Fruit fly (Drosophila melanogaster) whole organism, embryonic: Measurements from ENCODE around the gene SIFaR.

Experiments used
- Atf-2 ChIP-seq: fragments of 200-800 bp; sonication (Bioruptor generic); optimal IDR thresholded peaks from 2 replicates; lab custom pipeline; 2016; ENCODE audit warnings: missing biosample characterization, missing genetic modification characterization
- Blimp-1 ChIP-seq: fragments of 200-800 bp; sonication (Bioruptor generic); optimal IDR thresholded peaks from 3 replicates; lab custom pipeline; 2018; ENCODE audit warnings: missing biosample characterization, missing genetic modification characterization, mild to moderate bottlenecking, moderate library complexity, missing genetic modification reagents
- CG12299 ChIP-seq: fragments of 200-800 bp; sonication (Bioruptor generic); optimal IDR thresholded peaks from 2 replicates; lab custom pipeline; 2018; ENCODE audit warnings: missing biosample characterization, mild to moderate bottlenecking, missing genetic modification characterization
- CG12659 ChIP-seq: fragments of 200-800 bp; sonication (Bioruptor generic); optimal IDR thresholded peaks from 3 replicates; lab custom pipeline; 2017; ENCODE audit warnings: mild to moderate bottlenecking, missing biosample characterization, missing genetic modification reagents, missing genetic modification characterization
- CG13296 ChIP-seq: fragments of 200-800 bp; sonication (Bioruptor generic); optimal IDR thresholded peaks from 3 replicates; lab custom pipeline; 2018; ENCODE audit warnings: missing biosample characterization, mild to moderate bottlenecking, missing genetic modification characterization
- CG16815 ChIP-seq: fragments of 200-800 bp; sonication (Bioruptor generic); optimal IDR thresholded peaks from 3 replicates; lab custom pipeline; 2017; ENCODE audit warnings: missing biosample characterization, mild to moderate bottlenecking, missing genetic modification characterization
- CG16863 ChIP-seq: fragments of 200-800 bp; sonication (Bioruptor generic); optimal IDR thresholded peaks from 3 replicates; lab custom pipeline; 2016; ENCODE audit warnings: missing biosample characterization, missing genetic modification characterization
- CG17359 ChIP-seq: fragments of 200-800 bp; sonication (Bioruptor generic); optimal IDR thresholded peaks from 3 replicates; lab custom pipeline; 2018; ENCODE audit warnings: missing biosample characterization, mild to moderate bottlenecking, missing genetic modification characterization, moderate library complexity
- CG1832 ChIP-seq: fragments of 200-800 bp; sonication (Bioruptor generic); optimal IDR thresholded peaks from 2 replicates; lab custom pipeline; 2017; ENCODE audit warnings: missing biosample characterization, mild to moderate bottlenecking, missing genetic modification characterization, inconsistent platforms
- CG2678 ChIP-seq: fragments of 200-800 bp; sonication (Bioruptor generic); optimal IDR thresholded peaks from 3 replicates; lab custom pipeline; 2019; ENCODE audit warnings: missing biosample characterization, mild to moderate bottlenecking, missing genetic modification characterization, moderate library complexity
- CG2889 ChIP-seq: fragments of 200-800 bp; sonication (Bioruptor generic); IDR thresholded peaks from 3 replicates; pipeline ENCODE4 v1.3.6; 2022; ENCODE audit warnings: missing biosample characterization, missing genetic modification characterization
- CG42726 ChIP-seq: fragments of 200-800 bp; sonication (Bioruptor generic); IDR thresholded peaks from 2 replicates; pipeline ENCODE4 v1.3.6; 2022; ENCODE audit warnings: missing biosample characterization, missing genetic modification characterization; ENCODE audit not compliant: partially characterized antibody
- CG4820 ChIP-seq: fragments of 200-800 bp; sonication (Bioruptor generic); optimal IDR thresholded peaks from 3 replicates; lab custom pipeline; 2016; ENCODE audit warnings: missing biosample characterization, missing genetic modification characterization
- CG6175 ChIP-seq: fragments of 200-800 bp; sonication (Bioruptor generic); IDR thresholded peaks from 3 replicates; pipeline ENCODE4 v1.3.6; 2022; ENCODE audit warnings: missing biosample characterization, missing genetic modification characterization
- CG9727 ChIP-seq: fragments of 200-800 bp; sonication (Bioruptor generic); optimal IDR thresholded peaks from 3 replicates; lab custom pipeline; 2017; ENCODE audit warnings: missing biosample characterization, mild to moderate bottlenecking, missing genetic modification characterization
- CG9817 ChIP-seq: fragments of 200-800 bp; sonication (Bioruptor generic); optimal IDR thresholded peaks from 2 replicates; lab custom pipeline; 2018; ENCODE audit warnings: missing biosample characterization, mild to moderate bottlenecking, missing genetic modification characterization, moderate library complexity
- CrebB ChIP-seq: fragments of 200-800 bp; sonication (Bioruptor generic); optimal IDR thresholded peaks from 3 replicates; lab custom pipeline; 2018; ENCODE audit warnings: missing biosample characterization, mild to moderate bottlenecking, missing genetic modification characterization
- Dp ChIP-seq: fragments of 200-800 bp; sonication (Bioruptor generic); optimal IDR thresholded peaks from 2 replicates; lab custom pipeline; 2018; ENCODE audit warnings: missing biosample characterization, mild to moderate bottlenecking, missing genetic modification characterization, moderate library complexity
- Drgx ChIP-seq: fragments of 200-800 bp; sonication (Bioruptor generic); IDR thresholded peaks from 2 replicates; pipeline ENCODE4 v1.3.6; 2022; ENCODE audit warnings: missing biosample characterization, missing genetic modification characterization
- Fer1 ChIP-seq: fragments of 200-800 bp; sonication (Bioruptor generic); optimal IDR thresholded peaks from 2 replicates; lab custom pipeline; 2017; ENCODE audit warnings: missing biosample characterization, mild to moderate bottlenecking, missing genetic modification characterization
- HLH4C ChIP-seq: fragments of 200-800 bp; sonication (Bioruptor generic); IDR thresholded peaks from 3 replicates; pipeline ENCODE4 v1.3.6; 2022; ENCODE audit warnings: missing biosample characterization, missing genetic modification characterization; ENCODE audit not compliant: partially characterized antibody
- Hr3 ChIP-seq: fragments of 200-800 bp; sonication (Bioruptor generic); optimal IDR thresholded peaks from 3 replicates; lab custom pipeline; 2016; ENCODE audit warnings: missing biosample characterization, missing genetic modification characterization
- Hsf ChIP-seq: fragments of 200-800 bp; sonication (Bioruptor generic); optimal IDR thresholded peaks from 3 replicates; lab custom pipeline; 2016; ENCODE audit warnings: missing biosample characterization, missing genetic modification characterization
- MTF-1 ChIP-seq: fragments of 200-800 bp; sonication (Bioruptor generic); optimal IDR thresholded peaks from 2 replicates; lab custom pipeline; 2018; ENCODE audit warnings: missing biosample characterization, mild to moderate bottlenecking, missing genetic modification characterization, borderline replicate concordance
- Med ChIP-seq: fragments of 200-800 bp; sonication (Bioruptor generic); peaks from one replicate; lab custom pipeline; 2016; ENCODE audit warnings: missing biosample characterization, missing genetic modification characterization, mild to moderate bottlenecking, inconsistent platforms, moderate library complexity
- Rx ChIP-seq: fragments of 200-800 bp; sonication (Bioruptor generic); IDR thresholded peaks from 2 replicates; pipeline ENCODE4 v1.3.6; 2022; ENCODE audit warnings: missing biosample characterization, missing genetic modification characterization
- Scr ChIP-seq: fragments of 200-800 bp; sonication (Bioruptor generic); IDR thresholded peaks from 2 replicates; pipeline ENCODE4 v1.3.6; 2022; ENCODE audit warnings: missing biosample characterization, missing genetic modification characterization; ENCODE audit not compliant: partially characterized antibody
- Sox102F ChIP-seq: fragments of 200-800 bp; sonication (Bioruptor generic); optimal IDR thresholded peaks from 2 replicates; lab custom pipeline; 2018; ENCODE audit warnings: missing biosample characterization, mild to moderate bottlenecking, missing genetic modification characterization, moderate library complexity
- Spps ChIP-seq: fragments of 200-800 bp; sonication (Bioruptor generic); optimal IDR thresholded peaks from 2 replicates; lab custom pipeline; 2018; ENCODE audit warnings: missing biosample characterization, mild to moderate bottlenecking, missing genetic modification characterization
- Sry-δ ChIP-seq: fragments of 200-800 bp; sonication (Bioruptor generic); optimal IDR thresholded peaks from 2 replicates; lab custom pipeline; 2016; ENCODE audit warnings: missing biosample characterization, missing genetic modification characterization
- Trl ChIP-seq, 3 experiments: fragments of >200 bp in 2 of 3; fragments of 200-800 bp in 1 of 3; sonication (Bioruptor generic) in 1 of 3; optimal IDR thresholded peaks; 2 replicates in 1 of 3; 3 replicates in 2 of 3; lab custom pipeline; 2016 to 2017; ENCODE audit warnings: missing biosample characterization in 1 of 3, missing genetic modification characterization in 1 of 3
- ap ChIP-seq: fragments of 200-800 bp; sonication (Bioruptor generic); IDR thresholded peaks from 2 replicates; pipeline ENCODE4 v1.3.6; 2022; ENCODE audit warnings: missing biosample characterization, missing genetic modification characterization
- bcd ChIP-seq: fragments of 200-800 bp; sonication (Bioruptor generic); optimal IDR thresholded peaks from 2 replicates; lab custom pipeline; 2017; ENCODE audit warnings: missing biosample characterization, mild to moderate bottlenecking, missing genetic modification characterization
- caup ChIP-seq: fragments of 200-800 bp; sonication (Bioruptor generic); optimal IDR thresholded peaks from 3 replicates; lab custom pipeline; 2017; ENCODE audit warnings: missing biosample characterization, mild to moderate bottlenecking, missing genetic modification characterization, moderate library complexity; ENCODE audit not compliant: severe bottlenecking
- chn ChIP-seq: fragments of 200-800 bp; sonication (Bioruptor generic); optimal IDR thresholded peaks from 2 replicates; lab custom pipeline; 2016; ENCODE audit warnings: missing biosample characterization, missing genetic modification characterization
- dmrt11E ChIP-seq: fragments of 200-800 bp; sonication (Bioruptor generic); optimal IDR thresholded peaks from 3 replicates; lab custom pipeline; 2018; ENCODE audit warnings: missing biosample characterization, mild to moderate bottlenecking, missing genetic modification characterization, moderate library complexity
- gcm ChIP-seq: fragments of 200-800 bp; sonication (Bioruptor generic); optimal IDR thresholded peaks from 2 replicates; lab custom pipeline; 2019; ENCODE audit warnings: missing biosample characterization, mild to moderate bottlenecking, missing genetic modification characterization, moderate library complexity
- grau ChIP-seq: fragments of 200-800 bp; optimal IDR thresholded peaks from 3 replicates; lab custom pipeline; 2019; ENCODE audit warnings: missing biosample characterization, mild to moderate bottlenecking, missing genetic modification characterization, moderate library complexity
- nerfin-1 ChIP-seq: fragments of 200-800 bp; sonication (Bioruptor generic); optimal IDR thresholded peaks from 3 replicates; lab custom pipeline; 2019; ENCODE audit warnings: missing biosample characterization, mild to moderate bottlenecking, missing genetic modification characterization, moderate library complexity
- odd ChIP-seq: fragments of 200-800 bp; sonication (Bioruptor generic); optimal IDR thresholded peaks from 2 replicates; lab custom pipeline; 2017; ENCODE audit warnings: missing biosample characterization, mild to moderate bottlenecking, missing genetic modification characterization
- otp ChIP-seq: fragments of 200-800 bp; sonication (Bioruptor generic); IDR thresholded peaks from 3 replicates; pipeline ENCODE4, ENCODE4 v1.3.6; 2022; ENCODE audit warnings: missing biosample characterization, missing genetic modification characterization
- pita ChIP-seq: fragments of 200-800 bp; sonication (Bioruptor generic); optimal IDR thresholded peaks from 2 replicates; lab custom pipeline; 2017; ENCODE audit warnings: missing biosample characterization, mild to moderate bottlenecking, missing genetic modification characterization
- pnt ChIP-seq: fragments of 200-800 bp; sonication (Bioruptor generic); optimal IDR thresholded peaks from 3 replicates; lab custom pipeline; 2016; ENCODE audit warnings: missing biosample characterization, missing genetic modification characterization
- pros ChIP-seq: fragments of 200-800 bp; sonication (Bioruptor generic); optimal IDR thresholded peaks from 3 replicates; lab custom pipeline; 2019; ENCODE audit warnings: missing biosample characterization, mild to moderate bottlenecking, missing genetic modification characterization, moderate library complexity
- sd ChIP-seq: fragments of 200-800 bp; sonication (Bioruptor generic); optimal IDR thresholded peaks from 3 replicates; lab custom pipeline; 2018; ENCODE audit warnings: missing biosample characterization, mild to moderate bottlenecking, missing genetic modification characterization, moderate library complexity
- unpg ChIP-seq: fragments of 200-800 bp; sonication (Bioruptor generic); optimal IDR thresholded peaks from 3 replicates; lab custom pipeline; 2018; ENCODE audit warnings: missing biosample characterization, mild to moderate bottlenecking, missing genetic modification characterization, moderate library complexity
- yki ChIP-seq: fragments of >200 bp; optimal IDR thresholded peaks from 3 replicates; lab custom pipeline; 2018
- zen ChIP-seq: fragments of 200-800 bp; sonication (Bioruptor generic); optimal IDR thresholded peaks from 3 replicates; lab custom pipeline; 2018; ENCODE audit warnings: missing biosample characterization, mild to moderate bottlenecking, missing genetic modification characterization, moderate library complexity
- zfh2 ChIP-seq: fragments of 200-800 bp; sonication (Bioruptor generic); optimal IDR thresholded peaks from 2 replicates; lab custom pipeline; 2016; ENCODE audit warnings: missing biosample characterization, missing genetic modification characterization

Gene SIFaR

dm6 chr3R:21330542-21330941 lies 36.7 kb upstream of the SIFaR start (continued):
- TF ChIP-seq odd (GFP tag; lab: Kevin White, UChicago) (peak; percentile 19), CG2889 (0 out of 3 replicates have a peak, but pooled peaks have one; percentile 37), zen (peak; percentile 63), CG6175 (GFP tag; lab: Robert Waterston, UW) (0 out of 3 replicates have a peak, but pooled peaks have one; percentile 20), CG16863 (GFP tag; lab: Kevin White, UChicago) (peak; percentile 39), Sry-δ (GFP tag; lab: Kevin White, UChicago) (peak; percentile 19), CG13296 (GFP tag; lab: Kevin White, UChicago) (peak; percentile 54), Drgx (GFP tag; lab: Robert Waterston, UW) (0 out of 2 replicates have a peak, but pooled peaks have one; percentile 29), CG16815 (GFP tag; lab: Kevin White, UChicago) (peak; percentile 27), sd (no peak), Atf-2 (peak; percentile 34), chn (GFP tag; lab: Kevin White, UChicago) (peak; percentile 54), gcm (peak; percentile 70), Hr3 (GFP tag; lab: Kevin White, UChicago) (peak; percentile 24), Dp (GFP tag; lab: Kevin White, UChicago) (no peak), MTF-1 (peak; percentile 30), Rx (no peak), CG9817 (tag; lab: Kevin White, UChicago) (peak; percentile 47), Med (GFP tag; lab: Kevin White, UChicago) (peak; percentile 91), CG42726 (GFP tag; lab: Robert Waterston, UW) (no peak), HLH4C (GFP tag; lab: Robert Waterston, UW) (no peak), CG12299 (tag; lab: Kevin White, UChicago) (peak; percentile 58), grau (tag; lab: Kevin White, UChicago) (peak; percentile 72), ap (peak; percentile 61; the same call in 1 of the 2 replicates), CG1832 (GFP tag; lab: Kevin White, UChicago) (no peak), bcd (peak; percentile 9), CrebB (tag; lab: Kevin White, UChicago) (peak; percentile 54), Trl (optimal IDR thresholded peaks at IDR 0.05; lab: Kevin White, UChicago) (no peak), Trl (GFP tag; optimal IDR thresholded peaks at IDR 0.05; lab: Kevin White, UChicago) (peak; percentile 14), dmrt11E (peak; percentile 74), Spps (tag; lab: Kevin White, UChicago) (peak; percentile 15), Blimp-1 (GFP tag; lab: Kevin White, UChicago) (peak; percentile 57), CG9727 (peak; percentile 30), unpg (GFP tag; lab: Kevin White, UChicago) (peak; percentile 77), Hsf (peak; percentile 48), yki (lab: Kevin White, UChicago) (no peak), Scr (GFP tag; lab: Robert Waterston, UW) (no peak), zfh2 (GFP tag; lab: Kevin White, UChicago) (peak; percentile 3), pnt (GFP tag; lab: Kevin White, UChicago) (peak; percentile 36), Fer1 (GFP tag; lab: Kevin White, UChicago) (peak; percentile 73), pita (GFP tag; lab: Kevin White, UChicago) (no peak), otp (GFP tag; lab: Robert Waterston, UW) (peak; percentile 49; the same call in 1 of the 3 replicates), pros (GFP tag; lab: Kevin White, UChicago) (no peak), CG4820 (peak; percentile 27), CG2678 (peak; percentile 54), CG12659 (GFP tag; lab: Kevin White, UChicago) (peak; percentile 24), caup (GFP tag; lab: Kevin White, UChicago) (peak; percentile 68), nerfin-1 (tag; lab: Kevin White, UChicago) (peak; percentile 25), Sox102F (GFP tag; lab: Kevin White, UChicago) (peak; percentile 64), CG17359 (tag; lab: Kevin White, UChicago) (no peak)
